Worm (Caenorhabditis elegans) whole organism, L1 larva: ENCODE data around the gene ceh-19.

Source experiments
- C04F5.9 ChIP-seq: sonication (generic microtip); optimal IDR thresholded peaks from 2 replicates; lab custom pipeline; 2016; ENCODE audit warnings: missing genetic modification characterization, missing compliant biosample characterization
- C16A3.4 ChIP-seq: fragments of 150-350 bp; optimal IDR thresholded peaks from 2 replicates; lab custom pipeline; 2014; ENCODE audit warnings: missing biosample characterization, missing genetic modification characterization
- C34B4.2 ChIP-seq: sonication (generic microtip); optimal IDR thresholded peaks from 2 replicates; lab custom pipeline; 2017; ENCODE audit warnings: mild to moderate bottlenecking, missing genetic modification characterization, missing compliant biosample characterization
- F16B12.6 ChIP-seq: fragments of 150-350 bp; optimal IDR thresholded peaks from 2 replicates; lab custom pipeline; 2014; ENCODE audit warnings: missing biosample characterization, missing genetic modification characterization
- aha-1 ChIP-seq: fragments of 150-350 bp; optimal IDR thresholded peaks from 2 replicates; lab custom pipeline; 2014; ENCODE audit warnings: missing biosample characterization, missing genetic modification characterization
- alr-1 ChIP-seq: fragments of 200-800 bp; sonication (Bioruptor generic); optimal IDR thresholded peaks from 2 replicates; lab custom pipeline; 2018; ENCODE audit warnings: borderline replicate concordance, mild to moderate bottlenecking, missing genetic modification characterization, missing compliant biosample characterization
- aly-2 ChIP-seq: fragments of 150-350 bp; optimal IDR thresholded peaks from 2 replicates; lab custom pipeline; 2014; ENCODE audit warnings: missing biosample characterization, missing genetic modification characterization
- blmp-1 ChIP-seq: fragments of 150-350 bp; optimal IDR thresholded peaks from 2 replicates; lab custom pipeline; 2014; ENCODE audit warnings: missing biosample characterization, missing genetic modification characterization
- ceh-8 ChIP-seq: fragments of 200-800 bp; sonication (Bioruptor generic); optimal IDR thresholded peaks from 2 replicates; lab custom pipeline; 2018; ENCODE audit warnings: mild to moderate bottlenecking, missing genetic modification characterization, moderate library complexity, missing compliant biosample characterization
- dsc-1 ChIP-seq: sonication (generic microtip); optimal IDR thresholded peaks from 2 replicates; lab custom pipeline; 2016; ENCODE audit warnings: mild to moderate bottlenecking, missing genetic modification characterization, missing compliant biosample characterization
- egl-27 ChIP-seq, 2 experiments: fragments of 150-350 bp in 1 of 2; sonication (generic microtip); optimal IDR thresholded peaks; 3 replicates each; lab custom pipeline; 2017 to 2018; ENCODE audit warnings: missing biosample characterization in 2 of 2, missing genetic modification characterization in 2 of 2, missing genetic modification reagents in 2 of 2
- elt-2 ChIP-seq: sonication (generic microtip); optimal IDR thresholded peaks from 2 replicates; lab custom pipeline; 2016; ENCODE audit warnings: missing genetic modification characterization, mild to moderate bottlenecking, inconsistent platforms, missing compliant biosample characterization, missing genetic modification reagents
- elt-3 ChIP-seq, 6 experiments: fragments of 150-350 bp in 1 of 6; sonication (generic microtip); optimal IDR thresholded peaks; 2 replicates each; lab custom pipeline; 2017 to 2018; ENCODE audit warnings: missing biosample characterization in 6 of 6, missing genetic modification characterization in 6 of 6, inconsistent platforms in 1 of 6
- ets-5 ChIP-seq: fragments of 200-800 bp; sonication (Bioruptor generic); IDR thresholded peaks from 2 replicates; pipeline ENCODE4 v1.3.6; 2022; ENCODE audit warnings: missing genetic modification characterization, missing compliant biosample characterization
- fkh-10 ChIP-seq: sonication (generic microtip); optimal IDR thresholded peaks from 2 replicates; lab custom pipeline; 2017; ENCODE audit warnings: missing biosample characterization, missing genetic modification reagents, missing genetic modification characterization
- fkh-4 ChIP-seq: sonication (generic microtip); optimal IDR thresholded peaks from 2 replicates; lab custom pipeline; 2016; ENCODE audit warnings: missing compliant biosample characterization, missing genetic modification characterization, borderline replicate concordance
- fkh-8 ChIP-seq: sonication (generic microtip); optimal IDR thresholded peaks from 2 replicates; lab custom pipeline; 2016; ENCODE audit warnings: mild to moderate bottlenecking, missing genetic modification characterization, missing compliant biosample characterization
- fos-1 ChIP-seq: fragments of 150-350 bp; optimal IDR thresholded peaks from 2 replicates; lab custom pipeline; 2014; ENCODE audit warnings: missing biosample characterization, missing genetic modification characterization
- grh-1 ChIP-seq: fragments of 200-800 bp; sonication (Bioruptor generic); IDR thresholded peaks from 2 replicates; pipeline ENCODE4 v1.3.6; 2022; ENCODE audit warnings: missing genetic modification reagents, missing genetic modification characterization, missing compliant biosample characterization
- hlh-4 ChIP-seq: sonication (generic microtip); optimal IDR thresholded peaks from 2 replicates; lab custom pipeline; 2016; ENCODE audit warnings: mild to moderate bottlenecking, missing genetic modification characterization, missing compliant biosample characterization
- lin-13 ChIP-seq: fragments of 150-350 bp; optimal IDR thresholded peaks from 2 replicates; lab custom pipeline; 2014; ENCODE audit warnings: missing biosample characterization, missing genetic modification reagents, missing genetic modification characterization
- lin-15B ChIP-seq: fragments of 150-350 bp; sonication (generic microtip); optimal IDR thresholded peaks from 3 replicates; lab custom pipeline; 2014; ENCODE audit warnings: missing biosample characterization, missing genetic modification characterization
- lin-35 ChIP-seq, 2 experiments: fragments of 150-350 bp; optimal IDR thresholded peaks; 2 replicates each; lab custom pipeline; 2014; ENCODE audit warnings: missing biosample characterization in 2 of 2, missing genetic modification characterization in 2 of 2, missing genetic modification reagents in 2 of 2
- lin-39 ChIP-seq: fragments of 150-350 bp; optimal IDR thresholded peaks from 2 replicates; lab custom pipeline; 2014; ENCODE audit warnings: missing biosample characterization, missing genetic modification reagents, missing genetic modification characterization
- lir-3 ChIP-seq: sonication (generic microtip); optimal IDR thresholded peaks from 2 replicates; lab custom pipeline; 2016; ENCODE audit warnings: mild to moderate bottlenecking, missing genetic modification characterization, moderate library complexity, missing compliant biosample characterization; ENCODE audit not compliant: poor library complexity
- lsy-2 ChIP-seq, 2 experiments: fragments of 150-350 bp; optimal IDR thresholded peaks; 2 replicates each; lab custom pipeline; 2014; ENCODE audit warnings: missing biosample characterization in 2 of 2, missing genetic modification characterization in 2 of 2
- mab-9 ChIP-seq: fragments of 200-800 bp; sonication (Bioruptor generic); IDR thresholded peaks from 2 replicates; pipeline ENCODE4 v1.3.6; 2022; ENCODE audit warnings: missing genetic modification reagents, missing genetic modification characterization, missing compliant biosample characterization
- mdl-1 ChIP-seq, 2 experiments: fragments of 150-350 bp; optimal IDR thresholded peaks; 2 replicates each; lab custom pipeline; 2014 to 2017; ENCODE audit warnings: missing biosample characterization in 2 of 2, missing genetic modification characterization in 2 of 2, inconsistent platforms in 1 of 2
- mef-2 ChIP-seq: fragments of 150-350 bp; optimal IDR thresholded peaks from 2 replicates; lab custom pipeline; 2014; ENCODE audit warnings: missing biosample characterization, missing genetic modification characterization
- mep-1 ChIP-seq: fragments of 150-350 bp; optimal IDR thresholded peaks from 2 replicates; lab custom pipeline; 2014; ENCODE audit warnings: missing biosample characterization, missing genetic modification characterization
- nhr-19 ChIP-seq: fragments of 200-800 bp; sonication (Bioruptor generic); conservative IDR thresholded peaks from 2 replicates; pipeline ENCODE4 v1.3.6; 2022; ENCODE audit warnings: missing genetic modification characterization, missing compliant biosample characterization
- nhr-20 ChIP-seq: sonication (generic microtip); optimal IDR thresholded peaks from 2 replicates; lab custom pipeline; 2016; ENCODE audit warnings: mild to moderate bottlenecking, missing genetic modification characterization, missing compliant biosample characterization
- nhr-28 ChIP-seq: fragments of 150-350 bp; optimal IDR thresholded peaks from 2 replicates; lab custom pipeline; 2014; ENCODE audit warnings: missing biosample characterization, missing genetic modification characterization
- nhr-71 ChIP-seq: sonication (generic microtip); optimal IDR thresholded peaks from 2 replicates; lab custom pipeline; 2016; ENCODE audit warnings: mild to moderate bottlenecking, missing genetic modification characterization, moderate library complexity, missing compliant biosample characterization
- nhr-76 ChIP-seq: sonication (generic microtip); optimal IDR thresholded peaks from 2 replicates; lab custom pipeline; 2017; ENCODE audit warnings: missing biosample characterization, missing genetic modification characterization
- nhr-84 ChIP-seq: sonication (generic microtip); optimal IDR thresholded peaks from 2 replicates; lab custom pipeline; 2017; ENCODE audit warnings: missing biosample characterization, missing genetic modification characterization
- nhr-85 ChIP-seq: sonication (generic microtip); peaks from one replicate; lab custom pipeline; 2016; ENCODE audit warnings: missing genetic modification characterization, inconsistent platforms, missing compliant biosample characterization
- pag-3 ChIP-seq: sonication (generic microtip); optimal IDR thresholded peaks from 2 replicates; lab custom pipeline; 2017; ENCODE audit warnings: missing genetic modification characterization, mild to moderate bottlenecking, missing compliant biosample characterization, antibody characterized with exemption, borderline replicate concordance; ENCODE audit not compliant: insufficient read depth
- pax-3 ChIP-seq: fragments of 200-800 bp; sonication (Bioruptor generic); optimal IDR thresholded peaks from 2 replicates; lab custom pipeline; 2018; ENCODE audit warnings: mild to moderate bottlenecking, missing genetic modification characterization, moderate library complexity, missing compliant biosample characterization
- rnt-1 ChIP-seq: sonication (generic microtip); optimal IDR thresholded peaks from 2 replicates; lab custom pipeline; 2016; ENCODE audit warnings: mild to moderate bottlenecking, missing genetic modification characterization, moderate library complexity, missing compliant biosample characterization
- skn-1 ChIP-seq: fragments of 150-350 bp; optimal IDR thresholded peaks from 2 replicates; lab custom pipeline; 2014; ENCODE audit warnings: missing biosample characterization, missing genetic modification characterization
- snu-23 ChIP-seq: sonication (generic microtip); optimal IDR thresholded peaks from 2 replicates; lab custom pipeline; 2016; ENCODE audit warnings: missing genetic modification characterization, missing compliant biosample characterization
- sox-4 ChIP-seq: sonication (generic microtip); optimal IDR thresholded peaks from 2 replicates; lab custom pipeline; 2016; ENCODE audit warnings: missing genetic modification characterization, missing compliant biosample characterization
- sptf-1 ChIP-seq: fragments of 150-350 bp; optimal IDR thresholded peaks from 2 replicates; lab custom pipeline; 2014; ENCODE audit warnings: missing biosample characterization, missing genetic modification characterization
- swsn-7 ChIP-seq: sonication (generic microtip); optimal IDR thresholded peaks from 2 replicates; lab custom pipeline; 2016; ENCODE audit warnings: missing genetic modification characterization, missing compliant biosample characterization
- tlp-1 ChIP-seq: fragments of 150-350 bp; optimal IDR thresholded peaks from 2 replicates; lab custom pipeline; 2014; ENCODE audit warnings: missing biosample characterization, missing genetic modification characterization
- unc-130 ChIP-seq: fragments of 150-350 bp; optimal IDR thresholded peaks from 2 replicates; lab custom pipeline; 2017; ENCODE audit warnings: missing biosample characterization, missing genetic modification characterization, inconsistent platforms
- unc-30 ChIP-seq: sonication (generic microtip); optimal IDR thresholded peaks from 2 replicates; lab custom pipeline; 2017; ENCODE audit warnings: missing biosample characterization, missing genetic modification characterization
- unc-62 ChIP-seq: fragments of 150-350 bp; optimal IDR thresholded peaks from 2 replicates; lab custom pipeline; 2014; ENCODE audit warnings: missing biosample characterization, missing genetic modification reagents, missing genetic modification characterization
- unc-86 ChIP-seq: sonication (generic microtip); optimal IDR thresholded peaks from 2 replicates; lab custom pipeline; 2016; ENCODE audit warnings: missing genetic modification characterization, missing compliant biosample characterization
- unc-98 ChIP-seq: fragments of 200-800 bp; sonication (Bioruptor generic); IDR thresholded peaks from 2 replicates; pipeline ENCODE4 v1.3.6; 2022; ENCODE audit warnings: missing genetic modification characterization, missing compliant biosample characterization
- xbp-1 ChIP-seq: sonication (generic microtip); optimal IDR thresholded peaks from 2 replicates; lab custom pipeline; 2016; ENCODE audit warnings: missing genetic modification characterization, missing compliant biosample characterization
- zip-4 ChIP-seq: fragments of 200-800 bp; sonication (Bioruptor generic); optimal IDR thresholded peaks from 2 replicates; lab custom pipeline; 2018; ENCODE audit warnings: mild to moderate bottlenecking, missing genetic modification characterization, moderate library complexity, missing compliant biosample characterization
- ztf-4 ChIP-seq: fragments of 150-350 bp; optimal IDR thresholded peaks from 2 replicates; lab custom pipeline; 2014; ENCODE audit warnings: missing biosample characterization, missing genetic modification characterization

Gene ceh-19

ce11 chrIV:7910197-7910735, 45.5 kb downstream of the ceh-19 start, which contains the start of the genes npp-27 and ntl-4 (continued):
- TF ChIP-seq nhr-20 (tag; lab: Kevin White, UChicago) (peak; percentile 41), fkh-10 (no peak), hlh-4 (no peak), grh-1 (GFP tag; lab: Robert Waterston, UW) (no peak), alr-1 (no peak), C04F5.9 (no peak), unc-98 (GFP tag; lab: Robert Waterston, UW) (no peak), mef-2 (tag; lab: Kevin White, UChicago) (no peak), mab-9 (GFP tag; lab: Robert Waterston, UW) (no peak), lin-15B (tag; lab: Kevin White, UChicago) (no peak), nhr-85 (peak; percentile 18), nhr-76 (tag; lab: Kevin White, UChicago) (no peak), lin-39 (tag; lab: Kevin White, UChicago) (no peak), unc-86 (no peak), fkh-8 (tag; lab: Kevin White, UChicago) (no peak), mdl-1 (tag; optimal IDR thresholded peaks at IDR 0.05; lab: Kevin White, UChicago) (no peak), unc-30 (tag; lab: Kevin White, UChicago) (no peak), ets-5 (GFP tag; lab: Robert Waterston, UW) (no peak), elt-3 (tag; optimal IDR thresholded peaks at IDR 0.05; lab: Kevin White, UChicago) (no peak), xbp-1 (tag; lab: Kevin White, UChicago) (no peak), aly-2 (no peak), dsc-1 (tag; lab: Kevin White, UChicago) (peak; percentile 32), unc-62 (GFP tag; lab: Kevin White, UChicago) (no peak), nhr-19 (GFP tag; lab: Robert Waterston, UW) (peak; percentile 28; the same call in 1 of the 2 replicates), ceh-8 (no peak), nhr-28 (tag; lab: Kevin White, UChicago) (no peak), pag-3 (tag; lab: Kevin White, UChicago) (no peak), blmp-1 (tag; lab: Kevin White, UChicago) (peak; percentile 18), C16A3.4 (tag; lab: Kevin White, UChicago) (no peak), mep-1 (tag; lab: Kevin White, UChicago) (no peak), zip-4 (GFP tag; lab: Kevin White, UChicago) (no peak), F16B12.6 (tag; lab: Kevin White, UChicago) (peak; percentile 13), tlp-1 (tag; lab: Kevin White, UChicago) (no peak), unc-130 (tag; lab: Kevin White, UChicago) (no peak), swsn-7 (peak; percentile 37), sox-4 (tag; lab: Kevin White, UChicago) (no peak), ztf-4 (no peak), rnt-1 (tag; lab: Kevin White, UChicago) (peak; percentile 2), nhr-84 (tag; lab: Kevin White, UChicago) (no peak), lir-3 (tag; lab: Kevin White, UChicago) (no peak), sptf-1 (tag; lab: Kevin White, UChicago) (no peak), lsy-2 (tag; optimal IDR thresholded peaks at IDR 0.05; lab: Kevin White, UChicago) (peak; percentile 10 to 66), fos-1 (tag; lab: Kevin White, UChicago) (no peak), skn-1 (tag; lab: Kevin White, UChicago) (no peak), egl-27 (tag; optimal IDR thresholded peaks at IDR 0.05; lab: Kevin White, UChicago) (no peak), snu-23 (GFP tag; lab: Kevin White, UChicago) (peak; percentile 33), pax-3 (no peak), nhr-71 (tag; lab: Kevin White, UChicago) (peak; percentile 53), lin-13 (no peak), fkh-4 (tag; lab: Kevin White, UChicago) (no peak), lin-35 (GFP tag; optimal IDR thresholded peaks at IDR 0.05; lab: Kevin White, UChicago) (peak; percentile 21 to 51), elt-2 (tag; lab: Kevin White, UChicago) (no peak), aha-1 (no peak), C34B4.2 (no peak)
